Worm (Caenorhabditis elegans) whole organism, early embryonic: ENCODE data around the gene C17B7.8.

Source experiments
- hmbx-1 ChIP-seq: sonication (generic microtip); optimal IDR thresholded peaks from 2 replicates; lab custom pipeline; 2016; ENCODE audit warnings: mild to moderate bottlenecking, missing genetic modification characterization, missing compliant biosample characterization
- pes-1 ChIP-seq: fragments of 200-800 bp; sonication (Bioruptor generic); IDR thresholded peaks from 2 replicates; pipeline ENCODE4 v1.3.6; 2022; ENCODE audit warnings: missing genetic modification reagents, missing genetic modification characterization, missing compliant biosample characterization

ce11 chrV:3320005-3320404, 4.1 kb downstream of the C17B7.8 start, which contains the start of gene F35F10.14:
- TF ChIP-seq hmbx-1 = no peak
- TF ChIP-seq pes-1 (GFP tag; lab: Robert Waterston, UW) = no peak
